Fruit fly (Drosophila melanogaster): ENCODE results near the gene hzg.

- peak; percentile 97 for TF ChIP-seq cic (GFP tag; optimal IDR thresholded peaks at IDR 0.05)
- TF ChIP-seq CG12768 (GFP tag; optimal IDR thresholded peaks at IDR 0.05) = peak; percentile 76
- TF ChIP-seq pad (GFP tag; optimal IDR thresholded peaks at IDR 0.05) = no peak
- peak; percentile 28 for TF ChIP-seq CG14711 (tag; optimal IDR thresholded peaks at IDR 0.05)
Observed at dm6 chr3L:16046387-16047066, 42.0 kb upstream of the hzg start.
